Worm (Caenorhabditis elegans) whole organism, early embryonic: ENCODE measurements around the gene C06B8.2.

ENCODE experiments used
- B0310.2 ChIP-seq: sonication (generic microtip); optimal IDR thresholded peaks from 2 replicates; lab custom pipeline; 2016; ENCODE audit warnings: mild to moderate bottlenecking, missing genetic modification characterization, missing compliant biosample characterization
- F13C5.2 ChIP-seq: sonication (generic microtip); optimal IDR thresholded peaks from 2 replicates; lab custom pipeline; 2017; ENCODE audit warnings: mild to moderate bottlenecking, missing genetic modification characterization, inconsistent platforms, missing compliant biosample characterization
- aly-1 ChIP-seq: sonication (generic microtip); optimal IDR thresholded peaks from 2 replicates; lab custom pipeline; 2016; ENCODE audit warnings: missing genetic modification characterization, missing compliant biosample characterization
- ama-1 ChIP-seq: fragments of 150-350 bp; optimal IDR thresholded peaks from 2 replicates; lab custom pipeline; 2014
- ceh-13 ChIP-seq: fragments of 200-800 bp; sonication (Bioruptor generic); optimal IDR thresholded peaks from 2 replicates; lab custom pipeline; 2018; ENCODE audit warnings: mild to moderate bottlenecking, missing genetic modification characterization, missing compliant biosample characterization
- ceh-36 ChIP-seq: sonication (generic microtip); optimal IDR thresholded peaks from 2 replicates; lab custom pipeline; 2016; ENCODE audit warnings: missing genetic modification characterization, inconsistent platforms, missing compliant biosample characterization
- ets-7 ChIP-seq: sonication (generic microtip); optimal IDR thresholded peaks from 2 replicates; lab custom pipeline; 2016; ENCODE audit warnings: missing genotype, missing genetic modification characterization, missing compliant biosample characterization
- flt-1 ChIP-seq: fragments of 200-800 bp; sonication (Bioruptor generic); IDR thresholded peaks from 2 replicates; pipeline ENCODE4 v1.3.6; 2022; ENCODE audit warnings: missing genetic modification characterization, missing compliant biosample characterization
- hmg-4 ChIP-seq: fragments of 200-800 bp; sonication (Bioruptor generic); optimal IDR thresholded peaks from 2 replicates; lab custom pipeline; 2018; ENCODE audit warnings: mild to moderate bottlenecking, missing genetic modification characterization, missing compliant biosample characterization
- hnd-1 ChIP-seq: sonication (generic microtip); optimal IDR thresholded peaks from 2 replicates; lab custom pipeline; 2016; ENCODE audit warnings: missing genetic modification characterization, missing compliant biosample characterization
- scrt-1 ChIP-seq: fragments of 200-800 bp; sonication (Bioruptor generic); IDR thresholded peaks from 2 replicates; pipeline ENCODE4 v1.3.6; 2022; ENCODE audit warnings: missing genetic modification characterization, missing compliant biosample characterization
- tbx-11 ChIP-seq: fragments of 200-800 bp; sonication (Bioruptor generic); IDR thresholded peaks from 2 replicates; pipeline ENCODE4 v1.3.6; 2022; ENCODE audit warnings: missing genetic modification characterization, missing compliant biosample characterization
- tbx-37 ChIP-seq: fragments of 200-800 bp; sonication (Bioruptor generic); conservative IDR thresholded peaks from 2 replicates; pipeline ENCODE4 v1.3.6; 2022; ENCODE audit warnings: missing genetic modification reagents, missing genetic modification characterization, missing compliant biosample characterization
- tra-4 ChIP-seq: sonication (generic microtip); optimal IDR thresholded peaks from 2 replicates; lab custom pipeline; 2017; ENCODE audit warnings: missing genetic modification characterization, missing compliant biosample characterization

DNA sequence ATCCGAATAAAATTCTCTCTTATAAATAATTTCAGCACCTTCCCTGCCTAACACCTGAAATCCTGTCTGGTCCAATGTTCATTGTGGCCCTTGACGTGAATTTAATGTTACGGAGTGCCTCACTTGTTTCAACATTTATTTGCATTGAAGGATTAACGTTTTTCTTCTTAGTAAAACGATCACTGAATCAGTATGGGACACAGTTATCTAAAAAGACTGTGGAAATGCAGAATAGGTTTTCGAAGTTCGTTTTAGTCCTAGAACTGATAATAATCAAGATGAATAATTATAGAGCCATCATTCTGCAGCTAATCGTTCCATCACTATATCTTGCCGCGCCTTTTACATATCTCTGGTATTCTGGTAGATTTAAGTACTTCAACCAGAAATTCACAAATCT, 16.6 kb upstream of the C06B8.2 start, which contains the start of gene srh-219:
- no peak for TF ChIP-seq tbx-37 (GFP tag; lab: Robert Waterston, UW)
- no peak for TF ChIP-seq ama-1 (lab: Kevin White, UChicago)
- TF ChIP-seq ceh-36 (tag; lab: Kevin White, UChicago) = no peak
- no peak for TF ChIP-seq scrt-1
- no peak for TF ChIP-seq F13C5.2 (tag; lab: Kevin White, UChicago)
- TF ChIP-seq tra-4 (tag; lab: Kevin White, UChicago) = no peak
- no peak for TF ChIP-seq tbx-11
- no peak for TF ChIP-seq flt-1
- TF ChIP-seq hmg-4 (GFP tag; lab: Kevin White, UChicago) = no peak
- TF ChIP-seq ets-7 (tag; lab: Kevin White, UChicago) = no peak
- TF ChIP-seq hnd-1 (tag; lab: Kevin White, UChicago) = no peak
- TF ChIP-seq B0310.2 = no peak
- no peak for TF ChIP-seq aly-1 (tag; lab: Kevin White, UChicago)
- no peak for TF ChIP-seq ceh-13 (GFP tag; lab: Kevin White, UChicago)
